Worm (Caenorhabditis elegans) whole organism, L4/young adult: Measurements from ENCODE around the gene C28F5.1.

Experiments used
- W03F9.2 ChIP-seq: fragments of 150-350 bp; optimal IDR thresholded peaks from 2 replicates; lab custom pipeline; 2014; ENCODE audit warnings: missing biosample characterization, missing genetic modification characterization
- dao-5 ChIP-seq: sonication (generic microtip); optimal IDR thresholded peaks from 2 replicates; lab custom pipeline; 2016; ENCODE audit warnings: missing genotype, missing genetic modification characterization, moderate library complexity, missing compliant biosample characterization
- him-1 ChIP-seq: sonication (generic microtip); optimal IDR thresholded peaks from 2 replicates; lab custom pipeline; 2016; ENCODE audit warnings: missing genotype, missing genetic modification reagents, missing genetic modification characterization, missing compliant biosample characterization

- TF ChIP-seq him-1 (tag; lab: Kevin White, UChicago), result no peak
- no peak for TF ChIP-seq dao-5 (tag; lab: Kevin White, UChicago)
- TF ChIP-seq W03F9.2 (tag; lab: Kevin White, UChicago), result no peak
These were observed 29.8 kb downstream of the C28F5.1 start, which contains the start of gene ZK1290.13 for ce11 chrII:7534934-7535333.
